Worm (Caenorhabditis elegans) whole organism, early embryonic: ENCODE results near the gene F10C1.9.

ENCODE experiments used
- B0310.2 ChIP-seq: sonication (generic microtip); optimal IDR thresholded peaks from 2 replicates; lab custom pipeline; 2016; ENCODE audit warnings: mild to moderate bottlenecking, missing genetic modification characterization, missing compliant biosample characterization
- F13C5.2 ChIP-seq: sonication (generic microtip); optimal IDR thresholded peaks from 2 replicates; lab custom pipeline; 2017; ENCODE audit warnings: mild to moderate bottlenecking, missing genetic modification characterization, inconsistent platforms, missing compliant biosample characterization
- aly-1 ChIP-seq: sonication (generic microtip); optimal IDR thresholded peaks from 2 replicates; lab custom pipeline; 2016; ENCODE audit warnings: missing genetic modification characterization, missing compliant biosample characterization
- ama-1 ChIP-seq: fragments of 150-350 bp; optimal IDR thresholded peaks from 2 replicates; lab custom pipeline; 2014
- ceh-13 ChIP-seq: fragments of 200-800 bp; sonication (Bioruptor generic); optimal IDR thresholded peaks from 2 replicates; lab custom pipeline; 2018; ENCODE audit warnings: mild to moderate bottlenecking, missing genetic modification characterization, missing compliant biosample characterization
- ets-7 ChIP-seq: sonication (generic microtip); optimal IDR thresholded peaks from 2 replicates; lab custom pipeline; 2016; ENCODE audit warnings: missing genotype, missing genetic modification characterization, missing compliant biosample characterization
- flt-1 ChIP-seq: fragments of 200-800 bp; sonication (Bioruptor generic); IDR thresholded peaks from 2 replicates; pipeline ENCODE4 v1.3.6; 2022; ENCODE audit warnings: missing genetic modification characterization, missing compliant biosample characterization
- hnd-1 ChIP-seq: sonication (generic microtip); optimal IDR thresholded peaks from 2 replicates; lab custom pipeline; 2016; ENCODE audit warnings: missing genetic modification characterization, missing compliant biosample characterization
- sea-1 ChIP-seq: fragments of 200-800 bp; sonication (Bioruptor generic); conservative IDR thresholded peaks from 2 replicates; pipeline ENCODE4 v1.3.6; 2022; ENCODE audit warnings: missing genetic modification characterization, missing compliant biosample characterization
- tbx-11 ChIP-seq: fragments of 200-800 bp; sonication (Bioruptor generic); IDR thresholded peaks from 2 replicates; pipeline ENCODE4 v1.3.6; 2022; ENCODE audit warnings: missing genetic modification characterization, missing compliant biosample characterization

DNA sequence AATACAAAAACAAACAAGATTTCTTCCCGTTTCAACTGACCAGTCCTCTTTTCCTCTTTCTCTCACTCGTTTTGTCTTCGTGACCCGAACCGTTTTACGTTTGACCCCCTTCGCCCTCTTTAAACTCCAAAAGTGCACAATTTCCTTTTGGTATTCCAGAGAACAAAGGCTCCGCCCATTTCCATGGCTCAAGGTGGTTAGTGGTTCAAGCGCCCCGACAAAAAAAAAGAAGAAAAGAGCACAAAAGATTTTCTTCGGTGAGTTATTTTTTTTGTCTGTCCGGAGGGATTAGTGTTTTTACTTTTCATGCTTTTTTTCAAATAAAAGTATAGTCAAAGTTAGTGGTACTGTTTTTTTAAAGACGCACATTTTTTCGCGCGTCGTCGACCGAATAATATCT lies 37.6 kb downstream of the F10C1.9 start, which contains the start of gene osta-2:
- TF ChIP-seq tbx-11 (GFP tag; lab: Robert Waterston, UW) (no peak), ceh-13 (no peak), flt-1 (no peak), hnd-1 (tag; lab: Kevin White, UChicago) (no peak), B0310.2 (tag; lab: Kevin White, UChicago) (no peak), F13C5.2 (tag; lab: Kevin White, UChicago) (no peak), ama-1 (lab: Kevin White, UChicago) (no peak), sea-1 (no peak), ets-7 (tag; lab: Kevin White, UChicago) (no peak), aly-1 (tag; lab: Kevin White, UChicago) (no peak)
